Worm (Caenorhabditis elegans) whole organism, L2 larva: ENCODE results near the gene pzf-1.
A peak's percentile ranks its signal among the peaks of the same experiment; 100 is the strongest.

ENCODE experiments used
- F13H6.1 ChIP-seq: sonication (generic microtip); optimal IDR thresholded peaks from 2 replicates; lab custom pipeline; 2016; ENCODE audit warnings: missing genetic modification characterization, missing compliant biosample characterization
- R02D3.7 ChIP-seq: fragments of 150-350 bp; optimal IDR thresholded peaks from 2 replicates; lab custom pipeline; 2014; ENCODE audit warnings: missing biosample characterization, missing genetic modification characterization
- Y55F3AM.14 ChIP-seq: fragments of 200-800 bp; sonication (Bioruptor generic); optimal IDR thresholded peaks from 2 replicates; lab custom pipeline; 2018; ENCODE audit warnings: mild to moderate bottlenecking, missing genetic modification characterization, missing compliant biosample characterization
- ZK546.5 ChIP-seq: sonication (generic microtip); optimal IDR thresholded peaks from 2 replicates; lab custom pipeline; 2017; ENCODE audit warnings: missing biosample characterization, missing genetic modification characterization
- alr-1 ChIP-seq: fragments of 150-350 bp; optimal IDR thresholded peaks from 2 replicates; lab custom pipeline; 2014; ENCODE audit warnings: missing biosample characterization, missing genetic modification characterization
- ama-1 ChIP-seq: fragments of 150-350 bp; optimal IDR thresholded peaks from 2 replicates; lab custom pipeline; 2018; ENCODE audit warnings: inconsistent platforms
- blmp-1 ChIP-seq: sonication (generic microtip); optimal IDR thresholded peaks from 2 replicates; lab custom pipeline; 2017; ENCODE audit warnings: missing genetic modification characterization, mild to moderate bottlenecking, missing compliant biosample characterization, antibody characterized with exemption, moderate library complexity; ENCODE audit not compliant: insufficient read depth
- ceh-82 ChIP-seq: fragments of 150-350 bp; optimal IDR thresholded peaks from 2 replicates; lab custom pipeline; 2014; ENCODE audit warnings: missing biosample characterization, missing genetic modification characterization
- crh-2 ChIP-seq: sonication (generic microtip); optimal IDR thresholded peaks from 2 replicates; lab custom pipeline; 2017; ENCODE audit warnings: missing biosample characterization, missing genetic modification characterization
- dmd-4 ChIP-seq: sonication (generic microtip); optimal IDR thresholded peaks from 2 replicates; lab custom pipeline; 2017; ENCODE audit warnings: missing biosample characterization, missing genetic modification characterization
- egl-27 ChIP-seq: sonication (generic microtip); optimal IDR thresholded peaks from 3 replicates; lab custom pipeline; 2017; ENCODE audit warnings: missing biosample characterization, missing genetic modification reagents, missing genetic modification characterization
- elt-1 ChIP-seq: fragments of 150-350 bp; optimal IDR thresholded peaks from 2 replicates; lab custom pipeline; 2014; ENCODE audit warnings: missing biosample characterization, missing genetic modification characterization
- elt-3 ChIP-seq: sonication (generic microtip); optimal IDR thresholded peaks from 2 replicates; lab custom pipeline; 2017; ENCODE audit warnings: missing biosample characterization, missing genetic modification characterization
- fos-1 ChIP-seq: fragments of 150-350 bp; optimal IDR thresholded peaks from 2 replicates; lab custom pipeline; 2014; ENCODE audit warnings: missing biosample characterization, missing genetic modification characterization
- gmeb-1 ChIP-seq: fragments of 150-350 bp; optimal IDR thresholded peaks from 2 replicates; lab custom pipeline; 2014; ENCODE audit warnings: missing biosample characterization, missing genetic modification characterization
- lin-11 ChIP-seq: fragments of 150-350 bp; sonication (generic microtip); optimal IDR thresholded peaks from 2 replicates; lab custom pipeline; 2014; ENCODE audit warnings: missing biosample characterization, missing genetic modification characterization, inconsistent platforms, mixed read lengths
- lin-13 ChIP-seq: fragments of 150-350 bp; optimal IDR thresholded peaks from 2 replicates; lab custom pipeline; 2014; ENCODE audit warnings: missing biosample characterization, missing genetic modification reagents, missing genetic modification characterization
- lsy-2 ChIP-seq, 2 experiments: fragments of 150-350 bp in 1 of 2; sonication (generic microtip) in 1 of 2; optimal IDR thresholded peaks; 2 replicates each; lab custom pipeline; 2014 to 2017; ENCODE audit warnings: missing biosample characterization in 2 of 2, missing genetic modification characterization in 2 of 2
- mbf-1 ChIP-seq: sonication (generic microtip); optimal IDR thresholded peaks from 2 replicates; lab custom pipeline; 2017; ENCODE audit warnings: missing biosample characterization, missing genetic modification characterization
- mdl-1 ChIP-seq, 2 experiments: fragments of 150-350 bp in 1 of 2; sonication (generic microtip) in 1 of 2; optimal IDR thresholded peaks; 2 replicates each; lab custom pipeline; 2017; ENCODE audit warnings: missing biosample characterization in 2 of 2, missing genetic modification characterization in 2 of 2
- nhr-10 ChIP-seq: sonication (generic microtip); optimal IDR thresholded peaks from 2 replicates; lab custom pipeline; 2017; ENCODE audit warnings: missing biosample characterization, missing genetic modification characterization
- nhr-11 ChIP-seq: fragments of 150-350 bp; optimal IDR thresholded peaks from 2 replicates; lab custom pipeline; 2014; ENCODE audit warnings: missing biosample characterization, missing genetic modification characterization
- nhr-12 ChIP-seq: fragments of 150-350 bp; optimal IDR thresholded peaks from 2 replicates; lab custom pipeline; 2014; ENCODE audit warnings: missing biosample characterization, missing genetic modification characterization
- nhr-129 ChIP-seq: fragments of 150-350 bp; optimal IDR thresholded peaks from 2 replicates; lab custom pipeline; 2014; ENCODE audit warnings: missing biosample characterization, missing genetic modification characterization
- nhr-21 ChIP-seq: fragments of 150-350 bp; optimal IDR thresholded peaks from 2 replicates; lab custom pipeline; 2014; ENCODE audit warnings: missing biosample characterization, missing genetic modification characterization
- nhr-23 ChIP-seq: fragments of 150-350 bp; optimal IDR thresholded peaks from 2 replicates; lab custom pipeline; 2014; ENCODE audit warnings: missing biosample characterization, missing genetic modification reagents, missing genetic modification characterization
- nhr-237 ChIP-seq: fragments of 150-350 bp; optimal IDR thresholded peaks from 2 replicates; lab custom pipeline; 2014; ENCODE audit warnings: missing biosample characterization, missing genetic modification characterization
- nhr-25 ChIP-seq: fragments of 150-350 bp; sonication (generic microtip); optimal IDR thresholded peaks from 3 replicates; lab custom pipeline; 2014; ENCODE audit warnings: missing biosample characterization, missing genetic modification characterization
- nhr-6 ChIP-seq: fragments of 150-350 bp; optimal IDR thresholded peaks from 2 replicates; lab custom pipeline; 2014; ENCODE audit warnings: missing biosample characterization, missing genetic modification characterization
- nhr-77 ChIP-seq: fragments of 150-350 bp; optimal IDR thresholded peaks from 2 replicates; lab custom pipeline; 2014; ENCODE audit warnings: missing biosample characterization, missing genetic modification characterization
- peb-1 ChIP-seq: fragments of 150-350 bp; optimal IDR thresholded peaks from 2 replicates; lab custom pipeline; 2014; ENCODE audit warnings: missing biosample characterization, missing genetic modification characterization
- sem-4 ChIP-seq: fragments of 150-350 bp; optimal IDR thresholded peaks from 2 replicates; lab custom pipeline; 2014; ENCODE audit warnings: missing biosample characterization, missing genetic modification reagents, missing genetic modification characterization
- skn-1 ChIP-seq: sonication (generic microtip); optimal IDR thresholded peaks from 2 replicates; lab custom pipeline; 2017; ENCODE audit warnings: missing biosample characterization, missing genetic modification characterization
- sma-3 ChIP-seq: sonication (generic microtip); optimal IDR thresholded peaks from 2 replicates; lab custom pipeline; 2016; ENCODE audit warnings: missing genetic modification reagents, missing genetic modification characterization, missing compliant biosample characterization
- sma-9 ChIP-seq, 2 experiments: fragments of 150-350 bp in 1 of 2; sonication (generic microtip) in 1 of 2; optimal IDR thresholded peaks; 2 replicates each; lab custom pipeline; 2014 to 2016; ENCODE audit warnings: missing genetic modification characterization in 2 of 2, mild to moderate bottlenecking in 1 of 2, missing biosample characterization in 1 of 2, missing compliant biosample characterization in 1 of 2, missing genetic modification reagents in 1 of 2, moderate library complexity in 1 of 2
- unc-55 ChIP-seq: fragments of 150-350 bp; sonication (generic microtip); optimal IDR thresholded peaks from 3 replicates; lab custom pipeline; 2014; ENCODE audit warnings: missing biosample characterization, missing genetic modification reagents, missing genetic modification characterization
- unc-62 ChIP-seq: fragments of 150-350 bp; optimal IDR thresholded peaks from 2 replicates; lab custom pipeline; 2014; ENCODE audit warnings: missing biosample characterization, missing genetic modification reagents, missing genetic modification characterization
- ztf-1 ChIP-seq: fragments of 200-800 bp; sonication (Bioruptor generic); conservative IDR thresholded peaks from 2 replicates; pipeline ENCODE4 v1.3.6; 2022; ENCODE audit warnings: missing genetic modification characterization, missing compliant biosample characterization
- ztf-11 ChIP-seq: sonication (generic microtip); optimal IDR thresholded peaks from 2 replicates; lab custom pipeline; 2017; ENCODE audit warnings: missing biosample characterization, missing genetic modification characterization

The pzf-1 gene

ce11 chrV:15888751-15889150 lies 39.5 kb downstream of the pzf-1 start, which contains the start of gene cgt-1:
TSS of gene cgt-1 (minus strand) at chrV:15888851.
- TF ChIP-seq crh-2 (tag; lab: Kevin White, UChicago): no peak
- no peak for TF ChIP-seq lin-13 (GFP tag; lab: Kevin White, UChicago)
- no peak for TF ChIP-seq unc-62 (GFP tag; lab: Kevin White, UChicago)
- no peak for TF ChIP-seq nhr-77 (tag; lab: Kevin White, UChicago)
- TF ChIP-seq fos-1 (tag; lab: Kevin White, UChicago): no peak
- no peak for TF ChIP-seq unc-55 (GFP tag; lab: Kevin White, UChicago)
- no peak for TF ChIP-seq sma-3 (GFP tag; lab: Kevin White, UChicago)
- TF ChIP-seq ztf-1 (GFP tag; lab: Robert Waterston, UW): no peak
- TF ChIP-seq nhr-129 (tag; lab: Kevin White, UChicago): no peak
- TF ChIP-seq alr-1 (tag; lab: Kevin White, UChicago): no peak
- TF ChIP-seq blmp-1: no peak
- no peak for TF ChIP-seq ztf-11 (tag; lab: Kevin White, UChicago)
- TF ChIP-seq nhr-11 (tag; lab: Kevin White, UChicago): no peak
- no peak for TF ChIP-seq lsy-2 (tag; optimal IDR thresholded peaks at IDR 0.05; lab: Kevin White, UChicago)
- no peak for TF ChIP-seq nhr-12 (tag; lab: Kevin White, UChicago)
- no peak for TF ChIP-seq nhr-25 (tag; lab: Kevin White, UChicago)

DNA sequence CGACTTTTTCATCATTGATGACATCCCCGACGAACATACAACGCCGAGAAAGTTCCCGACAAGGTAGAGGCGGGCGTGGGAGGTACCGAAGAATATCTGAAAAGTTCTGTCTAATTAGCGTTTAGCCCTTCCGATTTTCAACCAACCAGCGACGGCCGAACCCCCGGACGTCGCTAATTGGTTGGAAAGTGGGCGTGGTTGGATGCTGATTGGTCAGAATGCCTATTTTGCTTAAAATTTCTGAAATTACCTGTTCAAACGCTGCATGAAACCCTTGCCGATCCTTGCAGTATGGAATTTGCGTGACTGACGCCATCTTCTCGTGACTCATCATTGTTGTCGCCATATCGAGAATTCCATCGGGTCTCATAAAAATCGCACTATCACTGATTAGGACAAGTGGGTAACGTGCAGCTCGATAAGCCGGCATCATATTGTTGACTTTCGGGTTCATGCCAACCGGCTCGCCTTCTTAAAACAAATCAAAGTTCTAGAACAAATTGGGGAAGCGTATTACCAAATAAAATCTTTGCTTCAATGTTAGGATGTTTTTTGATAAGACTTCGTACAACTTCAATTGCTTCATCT lies 40.4 kb downstream of the pzf-1 start:
- no peak for TF ChIP-seq nhr-10 (tag; lab: Kevin White, UChicago)
- TF ChIP-seq nhr-237: no peak
- TF ChIP-seq alr-1 (tag; lab: Kevin White, UChicago): no peak
- no peak for TF ChIP-seq peb-1 (tag; lab: Kevin White, UChicago)
- peak; percentile 71 for TF ChIP-seq sma-9 (GFP tag; optimal IDR thresholded peaks at IDR 0.05; lab: Kevin White, UChicago)
- TF ChIP-seq sma-9 (tag; optimal IDR thresholded peaks at IDR 0.05; lab: Kevin White, UChicago): no peak
- TF ChIP-seq elt-3 (tag; lab: Kevin White, UChicago): no peak
- TF ChIP-seq F13H6.1: no peak
- peak; percentile 25 for TF ChIP-seq gmeb-1 (tag; lab: Kevin White, UChicago)
- TF ChIP-seq nhr-129 (tag; lab: Kevin White, UChicago): peak; percentile 29
- TF ChIP-seq ama-1 (lab: Kevin White, UChicago): no peak
- no peak for TF ChIP-seq nhr-6 (tag; lab: Kevin White, UChicago)
- no peak for TF ChIP-seq lin-13 (GFP tag; lab: Kevin White, UChicago)
- TF ChIP-seq mbf-1 (tag; lab: Kevin White, UChicago): no peak
- no peak for TF ChIP-seq ceh-82 (tag; lab: Kevin White, UChicago)
- TF ChIP-seq ZK546.5 (tag; lab: Kevin White, UChicago): no peak
- TF ChIP-seq nhr-12 (tag; lab: Kevin White, UChicago): no peak
- no peak for TF ChIP-seq mdl-1 (tag; optimal IDR thresholded peaks at IDR 0.05; lab: Kevin White, UChicago)
- TF ChIP-seq ztf-1 (GFP tag; lab: Robert Waterston, UW): no peak
- TF ChIP-seq Y55F3AM.14 (GFP tag; lab: Kevin White, UChicago): no peak
- no peak for TF ChIP-seq sem-4
- TF ChIP-seq nhr-11 (tag; lab: Kevin White, UChicago): no peak
- TF ChIP-seq fos-1 (tag; lab: Kevin White, UChicago): peak; percentile 93

DNA sequence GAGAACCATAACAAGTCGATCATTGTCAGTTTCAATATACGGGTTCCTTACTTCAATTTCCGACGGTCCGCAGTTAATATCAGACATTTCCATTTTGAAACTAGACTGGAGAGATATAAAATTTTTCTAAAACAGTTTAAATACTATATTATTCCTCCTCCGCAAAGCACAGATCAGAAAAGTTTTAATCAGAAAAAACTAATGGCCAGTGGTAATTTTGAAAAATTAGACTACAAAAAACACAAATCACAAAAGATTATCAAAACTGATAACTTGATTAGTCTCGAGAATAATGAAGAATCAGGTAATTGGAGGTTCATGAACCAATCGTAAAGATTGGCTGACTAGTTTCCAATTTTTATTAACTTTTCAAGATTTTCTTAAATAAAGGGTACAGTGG lies 42.3 kb downstream of the pzf-1 start, which contains the start of gene T06C12.9:
T06C12.9 (minus strand) TSS at position 101 of the 400 bp plus-strand sequence.
- TF ChIP-seq R02D3.7 (tag; lab: Kevin White, UChicago) (no peak), crh-2 (tag; lab: Kevin White, UChicago) (no peak), unc-62 (GFP tag; lab: Kevin White, UChicago) (no peak), ztf-1 (GFP tag; lab: Robert Waterston, UW) (no peak), nhr-6 (tag; lab: Kevin White, UChicago) (no peak), nhr-77 (tag; lab: Kevin White, UChicago) (no peak), nhr-237 (no peak), lin-11 (tag; lab: Kevin White, UChicago) (no peak), dmd-4 (tag; lab: Kevin White, UChicago) (no peak), nhr-21 (no peak), elt-1 (tag; lab: Kevin White, UChicago) (no peak), elt-3 (tag; lab: Kevin White, UChicago) (no peak), ztf-11 (tag; lab: Kevin White, UChicago) (no peak), alr-1 (tag; lab: Kevin White, UChicago) (no peak), skn-1 (no peak), nhr-129 (tag; lab: Kevin White, UChicago) (no peak), nhr-23 (no peak), peb-1 (tag; lab: Kevin White, UChicago) (no peak), sma-3 (GFP tag; lab: Kevin White, UChicago) (no peak), egl-27 (no peak)
